Worm (Caenorhabditis elegans): ENCODE measurements around the gene rbx-1.
A peak's percentile ranks its signal among the peaks of the same experiment; 100 is the strongest.

rbx-1 gene

ce11 chrV:9725719-9726118 lies 35.4 kb upstream of the rbx-1 start:
- TF ChIP-seq fos-1 (tag; optimal IDR thresholded peaks at IDR 0.05) (peak; percentile 55), egl-27 (tag; optimal IDR thresholded peaks at IDR 0.05) (no peak)

ce11 chrV:9724021-9724671 lies 33.8 kb upstream of the rbx-1 start, which contains the start of gene slcr-46.3:
Gene slcr-46.3 (minus strand): TSS chrV:9724106.
- TF ChIP-seq unc-62 (GFP tag; optimal IDR thresholded peaks at IDR 0.05) (no peak), lin-39 (tag; optimal IDR thresholded peaks at IDR 0.05) (no peak), mdl-1 (tag; optimal IDR thresholded peaks at IDR 0.05) (no peak), nhr-129 (tag; optimal IDR thresholded peaks at IDR 0.05) (peak; percentile 8), lin-13 (GFP tag; optimal IDR thresholded peaks at IDR 0.05) (no peak), Y55F3AM.14 (GFP tag; optimal IDR thresholded peaks at IDR 0.05) (no peak), C34F6.9 (tag; optimal IDR thresholded peaks at IDR 0.05) (peak; percentile 30), blmp-1 (tag; optimal IDR thresholded peaks at IDR 0.05; ENCODE audit: insufficient read depth) (no peak), nhr-6 (tag; optimal IDR thresholded peaks at IDR 0.05) (no peak), sem-4 (tag; optimal IDR thresholded peaks at IDR 0.05) (no peak)

DNA sequence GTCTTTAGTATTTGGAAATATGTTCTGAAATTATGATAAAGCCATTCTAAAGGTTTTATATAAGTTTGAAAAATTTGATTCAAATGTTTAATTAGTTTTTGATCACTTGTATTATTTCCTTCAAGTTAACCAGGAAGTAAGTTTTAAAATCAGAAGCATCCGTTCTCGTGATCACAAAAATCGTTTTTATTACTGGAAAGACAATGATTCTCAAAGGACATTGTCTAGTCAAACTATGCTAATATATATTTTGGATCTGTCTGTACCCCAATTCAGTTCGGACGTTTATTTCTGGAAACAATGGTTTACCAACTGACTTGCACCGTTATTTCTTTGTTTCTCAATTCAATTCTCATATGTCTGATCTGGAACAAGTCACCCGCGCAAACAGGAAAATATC lies 26.1 kb upstream of the rbx-1 start, which contains the start of gene str-188:
TSS of gene str-188 (plus strand) at position 301 of the 400 bp plus-strand sequence.
- no peak for TF ChIP-seq dmd-4 (tag; optimal IDR thresholded peaks at IDR 0.05)
- no peak for TF ChIP-seq zag-1 (tag; optimal IDR thresholded peaks at IDR 0.05)
- no peak for TF ChIP-seq F13H6.1 (tag; optimal IDR thresholded peaks at IDR 0.05)
- TF ChIP-seq elt-3 (tag; optimal IDR thresholded peaks at IDR 0.05): no peak
- no peak for TF ChIP-seq nhr-237 (tag; optimal IDR thresholded peaks at IDR 0.05)
- no peak for TF ChIP-seq nhr-129 (tag; optimal IDR thresholded peaks at IDR 0.05)
- TF ChIP-seq unc-39 (tag; optimal IDR thresholded peaks at IDR 0.05): no peak
- TF ChIP-seq nhr-25 (tag; optimal IDR thresholded peaks at IDR 0.05): no peak
- no peak for TF ChIP-seq lin-11 (tag; optimal IDR thresholded peaks at IDR 0.05)
- no peak for TF ChIP-seq unc-55 (GFP tag; optimal IDR thresholded peaks at IDR 0.05)
- TF ChIP-seq mdl-1 (tag; optimal IDR thresholded peaks at IDR 0.05): no peak
- no peak for TF ChIP-seq snpc-4 (tag; optimal IDR thresholded peaks at IDR 0.05)
- TF ChIP-seq nhr-23 (tag; optimal IDR thresholded peaks at IDR 0.05): no peak
- no peak for TF ChIP-seq sma-3 (GFP tag; optimal IDR thresholded peaks at IDR 0.05)
- no peak for TF ChIP-seq ztf-1 (GFP tag; conservative IDR thresholded peaks at IDR 0.05)
- no peak for TF ChIP-seq Y55F3AM.14 (GFP tag; optimal IDR thresholded peaks at IDR 0.05)
- TF ChIP-seq unc-62 (GFP tag; optimal IDR thresholded peaks at IDR 0.05): no peak

DNA sequence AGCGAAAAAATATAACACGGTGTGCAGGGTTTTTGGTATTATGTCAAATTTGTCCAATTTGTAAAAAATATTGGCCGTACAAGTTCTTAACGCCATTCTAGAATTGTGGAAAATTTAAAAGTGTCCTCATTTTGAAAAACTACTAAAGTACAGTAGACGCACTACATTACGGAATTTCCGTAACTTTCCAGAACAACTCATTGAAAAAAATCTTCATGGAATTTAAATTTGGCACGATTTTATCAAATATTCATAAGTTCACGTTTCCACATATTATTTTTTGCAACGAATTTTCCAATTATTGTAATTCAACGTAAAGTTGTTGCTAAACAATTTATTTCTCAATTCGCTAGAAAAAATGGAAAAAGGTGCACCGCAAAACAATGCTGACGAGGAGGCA lies 24.6 kb upstream of the rbx-1 start, which contains the start of gene F40F9.3:
TSS of gene F40F9.3 (plus strand) at position 301 of the 400 bp plus-strand sequence.
- TF ChIP-seq nhr-6 (tag; optimal IDR thresholded peaks at IDR 0.05) (no peak), sma-3 (GFP tag; optimal IDR thresholded peaks at IDR 0.05) (no peak), aly-2 (tag; optimal IDR thresholded peaks at IDR 0.05) (no peak), lsy-2 (tag; optimal IDR thresholded peaks at IDR 0.05) (no peak), ceh-82 (tag; optimal IDR thresholded peaks at IDR 0.05) (no peak), unc-55 (GFP tag; optimal IDR thresholded peaks at IDR 0.05) (no peak), sem-4 (tag; optimal IDR thresholded peaks at IDR 0.05) (no peak), nhr-237 (tag; optimal IDR thresholded peaks at IDR 0.05) (no peak), nhr-10 (tag; optimal IDR thresholded peaks at IDR 0.05) (no peak), nhr-129 (tag; optimal IDR thresholded peaks at IDR 0.05) (no peak), elt-1 (tag; optimal IDR thresholded peaks at IDR 0.05) (no peak)

DNA sequence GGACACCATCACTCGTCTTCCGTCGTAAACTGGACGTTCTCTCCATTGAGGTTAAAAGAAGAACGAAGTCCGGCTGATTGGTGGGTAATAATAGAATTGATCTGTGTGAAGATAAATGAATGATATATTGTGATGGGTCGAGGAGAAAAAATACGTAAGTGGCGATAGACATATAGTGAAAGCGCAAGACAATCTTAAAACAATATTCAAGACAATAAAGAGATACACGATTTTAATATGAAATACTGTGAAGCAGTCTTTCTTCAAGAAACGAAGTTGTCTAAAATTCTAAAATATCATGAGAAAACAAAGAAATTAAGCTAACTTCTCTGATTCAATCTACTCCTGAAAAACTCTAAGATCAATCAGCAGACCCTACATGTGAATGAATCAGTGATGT lies 23.2 kb upstream of the rbx-1 start, which contains the start of gene F40F9.10:
TSS of gene F40F9.10 (minus strand) at position 101 of the 400 bp plus-strand sequence.
- TF ChIP-seq ztf-11 (tag; optimal IDR thresholded peaks at IDR 0.05) (no peak), mbf-1 (tag; optimal IDR thresholded peaks at IDR 0.05) (no peak), nhr-10 (tag; optimal IDR thresholded peaks at IDR 0.05) (no peak), mdl-1 (tag; optimal IDR thresholded peaks at IDR 0.05) (no peak), unc-55 (GFP tag; optimal IDR thresholded peaks at IDR 0.05) (no peak), R02D3.7 (tag; optimal IDR thresholded peaks at IDR 0.05) (no peak), aly-2 (tag; optimal IDR thresholded peaks at IDR 0.05) (no peak), ZK546.5 (tag; optimal IDR thresholded peaks at IDR 0.05) (no peak), egl-27 (tag; optimal IDR thresholded peaks at IDR 0.05) (no peak)
